Worm (Caenorhabditis elegans): ENCODE data around the gene eps-8.

Gene eps-8

ce11 chrIV:14864529-14864928 lies 14.8 kb upstream of the eps-8 start:
- no peak for TF ChIP-seq ztf-11 (tag; optimal IDR thresholded peaks at IDR 0.05)
- peak; percentile 8 for TF ChIP-seq snpc-4 (tag; optimal IDR thresholded peaks at IDR 0.05)

- TF ChIP-seq lin-15B (tag; optimal IDR thresholded peaks at IDR 0.05) (no peak), lsy-12 (tag; optimal IDR thresholded peaks at IDR 0.05) (no peak), nhr-43 (tag; optimal IDR thresholded peaks at IDR 0.05; ENCODE audit: poor library complexity, severe bottlenecking) (no peak), nfya-1 (tag; optimal IDR thresholded peaks at IDR 0.05; ENCODE audit: insufficient read depth) (no peak), lin-39 (tag; optimal IDR thresholded peaks at IDR 0.05) (no peak), egl-5 (tag; optimal IDR thresholded peaks at IDR 0.05) (no peak), nhr-237 (tag; optimal IDR thresholded peaks at IDR 0.05) (no peak), hmg-11 (tag; optimal IDR thresholded peaks at IDR 0.05) (no peak), egl-27 (tag; optimal IDR thresholded peaks at IDR 0.05) (no peak), daf-12 (tag; optimal IDR thresholded peaks at IDR 0.05) (no peak), unc-62 (GFP tag; optimal IDR thresholded peaks at IDR 0.05) (no peak), ztf-11 (tag; optimal IDR thresholded peaks at IDR 0.05) (no peak), elt-1 (tag; optimal IDR thresholded peaks at IDR 0.05) (no peak), zag-1 (tag; optimal IDR thresholded peaks at IDR 0.05) (no peak), ceh-9 (tag; optimal IDR thresholded peaks at IDR 0.05) (no peak), fkh-2 (tag; optimal IDR thresholded peaks at IDR 0.05) (no peak), ZK546.5 (tag; optimal IDR thresholded peaks at IDR 0.05) (no peak), ztf-4 (tag; optimal IDR thresholded peaks at IDR 0.05) (no peak), nhr-28 (tag; optimal IDR thresholded peaks at IDR 0.05) (no peak), skn-1 (tag; optimal IDR thresholded peaks at IDR 0.05) (no peak)
Measured at ce11 chrIV:14868560-14868959, 10.7 kb upstream of the eps-8 start.

- peak; percentile 85 for TF ChIP-seq nhr-23 (tag; optimal IDR thresholded peaks at IDR 0.05)
- no peak for TF ChIP-seq pqm-1 (tag; optimal IDR thresholded peaks at IDR 0.05)
- peak; percentile 91 for TF ChIP-seq nfya-1 (tag; optimal IDR thresholded peaks at IDR 0.05; ENCODE audit: insufficient read depth)
- peak in 2 of 3 experiments; percentile 19 to 56 for TF ChIP-seq elt-3 (tag; optimal IDR thresholded peaks at IDR 0.05)
- TF ChIP-seq nhr-43 (tag; optimal IDR thresholded peaks at IDR 0.05; ENCODE audit: poor library complexity, severe bottlenecking): peak; percentile 84
- TF ChIP-seq nhr-25 (tag; optimal IDR thresholded peaks at IDR 0.05): peak; percentile 82
- TF ChIP-seq pha-4 (tag; optimal IDR thresholded peaks at IDR 0.05): no peak
Measured at ce11 chrIV:14869844-14870433, 9.3 kb upstream of the eps-8 start.

- TF ChIP-seq pha-4 (tag; optimal IDR thresholded peaks at IDR 0.05) (peak; percentile 61), elt-3 (tag; optimal IDR thresholded peaks at IDR 0.05) (peak in 1 of 3 experiments; percentile 37), tbx-2 (tag; optimal IDR thresholded peaks at IDR 0.05) (peak; percentile 14), nhr-28 (tag; optimal IDR thresholded peaks at IDR 0.05) (no peak), lin-15B (tag; optimal IDR thresholded peaks at IDR 0.05) (peak; percentile 43), nfya-1 (tag; optimal IDR thresholded peaks at IDR 0.05; ENCODE audit: insufficient read depth) (peak; percentile 74), nhr-76 (tag; optimal IDR thresholded peaks at IDR 0.05) (no peak), ceh-28 (tag; optimal IDR thresholded peaks at IDR 0.05) (peak; percentile 5), nhr-23 (tag; optimal IDR thresholded peaks at IDR 0.05) (peak; percentile 81), aly-2 (tag; optimal IDR thresholded peaks at IDR 0.05) (no peak), nhr-43 (tag; optimal IDR thresholded peaks at IDR 0.05; ENCODE audit: poor library complexity, severe bottlenecking) (peak; percentile 77), nhr-25 (tag; optimal IDR thresholded peaks at IDR 0.05) (peak; percentile 86), jun-1 (tag; optimal IDR thresholded peaks at IDR 0.05) (peak; percentile 21), hmg-11 (tag; optimal IDR thresholded peaks at IDR 0.05) (peak; percentile 56), unc-62 (GFP tag; optimal IDR thresholded peaks at IDR 0.05) (no peak)
Measured at ce11 chrIV:14872320-14872719, 7.0 kb upstream of the eps-8 start.

ce11 chrIV:14874926-14875570 lies 4.2 kb upstream of the eps-8 start:
- TF ChIP-seq lsy-12 (tag; optimal IDR thresholded peaks at IDR 0.05) (no peak), ZK546.5 (tag; optimal IDR thresholded peaks at IDR 0.05) (no peak), elt-2 (tag; optimal IDR thresholded peaks at IDR 0.05) (peak; percentile 90), pqm-1 (tag; optimal IDR thresholded peaks at IDR 0.05) (peak; percentile 92), nhr-28 (tag; optimal IDR thresholded peaks at IDR 0.05) (no peak), hmg-11 (tag; optimal IDR thresholded peaks at IDR 0.05) (peak; percentile 17), ama-1 (optimal IDR thresholded peaks at IDR 0.05) (no peak), nfya-1 (tag; optimal IDR thresholded peaks at IDR 0.05; ENCODE audit: insufficient read depth) (peak; percentile 40), nhr-77 (tag; optimal IDR thresholded peaks at IDR 0.05) (no peak), unc-39 (tag; optimal IDR thresholded peaks at IDR 0.05) (no peak), elt-3 (tag; optimal IDR thresholded peaks at IDR 0.05) (no peak), eor-1 (tag; optimal IDR thresholded peaks at IDR 0.05) (no peak), ztf-4 (tag; optimal IDR thresholded peaks at IDR 0.05) (no peak), mdl-1 (tag; optimal IDR thresholded peaks at IDR 0.05) (no peak), snpc-4 (tag; optimal IDR thresholded peaks at IDR 0.05) (peak; percentile 19), ztf-11 (tag; optimal IDR thresholded peaks at IDR 0.05) (no peak), skn-1 (tag; optimal IDR thresholded peaks at IDR 0.05) (no peak), R02D3.7 (tag; optimal IDR thresholded peaks at IDR 0.05) (no peak), jun-1 (tag; optimal IDR thresholded peaks at IDR 0.05) (peak; percentile 73), nhr-12 (tag; optimal IDR thresholded peaks at IDR 0.05) (no peak), mml-1 (tag; optimal IDR thresholded peaks at IDR 0.05) (no peak), ceh-9 (tag; optimal IDR thresholded peaks at IDR 0.05) (no peak), pha-4 (tag; optimal IDR thresholded peaks at IDR 0.05) (peak; percentile 100), elt-1 (tag; optimal IDR thresholded peaks at IDR 0.05) (no peak), egl-27 (tag; optimal IDR thresholded peaks at IDR 0.05) (no peak)

Data from whole organism, L3 larva.